Worm (Caenorhabditis elegans) whole organism, mixed stage, embryonic: Measurements from ENCODE around the gene Y69A2AR.47.

Source experiments
- M03D4.4 ChIP-seq: sonication (generic microtip); optimal IDR thresholded peaks from 2 replicates; lab custom pipeline; 2017; ENCODE audit warnings: mild to moderate bottlenecking, missing genetic modification characterization, missing compliant biosample characterization
- ceh-83 ChIP-seq: fragments of 200-800 bp; sonication (Bioruptor generic); optimal IDR thresholded peaks from 2 replicates; lab custom pipeline; 2018; ENCODE audit warnings: mild to moderate bottlenecking, missing genetic modification characterization, missing compliant biosample characterization
- ces-1 ChIP-seq: fragments of 150-350 bp; optimal IDR thresholded peaks from 2 replicates; lab custom pipeline; 2014; ENCODE audit warnings: missing biosample characterization, missing genetic modification reagents, missing genetic modification characterization
- cnd-1 ChIP-seq: fragments of 200-800 bp; sonication (Bioruptor generic); optimal IDR thresholded peaks from 2 replicates; lab custom pipeline; 2018; ENCODE audit warnings: mild to moderate bottlenecking, missing genetic modification characterization, missing compliant biosample characterization
- elt-1 ChIP-seq: sonication (generic microtip); optimal IDR thresholded peaks from 2 replicates; lab custom pipeline; 2017; ENCODE audit warnings: missing genetic modification characterization, mild to moderate bottlenecking, missing compliant biosample characterization, antibody characterized with exemption, moderate library complexity, borderline replicate concordance; ENCODE audit not compliant: insufficient read depth
- flh-1 ChIP-seq: fragments of 200-800 bp; sonication (Bioruptor generic); optimal IDR thresholded peaks from 2 replicates; lab custom pipeline; 2018; ENCODE audit warnings: mild to moderate bottlenecking, missing genetic modification characterization, moderate library complexity, missing compliant biosample characterization
- ham-2 ChIP-seq: fragments of 200-800 bp; sonication (Bioruptor generic); optimal IDR thresholded peaks from 2 replicates; lab custom pipeline; 2018; ENCODE audit warnings: mild to moderate bottlenecking, missing genetic modification characterization, missing compliant biosample characterization
- hlh-1 ChIP-seq: fragments of 150-350 bp; optimal IDR thresholded peaks from 2 replicates; lab custom pipeline; 2014; ENCODE audit warnings: missing biosample characterization, missing genetic modification reagents, missing genetic modification characterization
- lsy-2 ChIP-seq: fragments of 150-350 bp; optimal IDR thresholded peaks from 2 replicates; lab custom pipeline; 2014; ENCODE audit warnings: missing biosample characterization, missing genetic modification characterization
- mab-5 ChIP-seq: fragments of 150-350 bp; optimal IDR thresholded peaks from 2 replicates; lab custom pipeline; 2014; ENCODE audit warnings: missing biosample characterization, missing genetic modification characterization
- nhr-2 ChIP-seq: fragments of 150-350 bp; optimal IDR thresholded peaks from 2 replicates; lab custom pipeline; 2014; ENCODE audit warnings: missing biosample characterization, missing genetic modification characterization
- nhr-28 ChIP-seq: fragments of 150-350 bp; optimal IDR thresholded peaks from 2 replicates; lab custom pipeline; 2014; ENCODE audit warnings: missing biosample characterization, missing genetic modification characterization
- nhr-76 ChIP-seq: sonication (generic microtip); optimal IDR thresholded peaks from 2 replicates; lab custom pipeline; 2017; ENCODE audit warnings: missing biosample characterization, missing genetic modification characterization
- pha-4 ChIP-seq: fragments of 150-350 bp; optimal IDR thresholded peaks from 2 replicates; lab custom pipeline; 2018; ENCODE audit warnings: missing biosample characterization, missing genetic modification reagents, missing genetic modification characterization
- sem-2 ChIP-seq: fragments of 200-800 bp; sonication (Bioruptor generic); optimal IDR thresholded peaks from 2 replicates; lab custom pipeline; 2018; ENCODE audit warnings: mild to moderate bottlenecking, missing genetic modification characterization, missing compliant biosample characterization
- snpc-4 ChIP-seq: fragments of 150-350 bp; optimal IDR thresholded peaks from 2 replicates; lab custom pipeline; 2014; ENCODE audit warnings: missing biosample characterization, missing genetic modification characterization
- sptf-1 ChIP-seq: sonication (generic microtip); optimal IDR thresholded peaks from 2 replicates; lab custom pipeline; 2017; ENCODE audit warnings: mild to moderate bottlenecking, missing genetic modification characterization, moderate library complexity, missing compliant biosample characterization
- tbx-8 ChIP-seq: fragments of 200-800 bp; sonication (Bioruptor generic); optimal IDR thresholded peaks from 2 replicates; lab custom pipeline; 2018; ENCODE audit warnings: mild to moderate bottlenecking, missing genetic modification characterization, moderate library complexity, missing compliant biosample characterization
- unc-39 ChIP-seq: fragments of 150-350 bp; optimal IDR thresholded peaks from 2 replicates; lab custom pipeline; 2014; ENCODE audit warnings: missing biosample characterization, missing genetic modification characterization
- zip-8 ChIP-seq: fragments of 150-350 bp; optimal IDR thresholded peaks from 2 replicates; lab custom pipeline; 2014; ENCODE audit warnings: missing biosample characterization, missing genetic modification characterization

The Y69A2AR.47 gene

DNA sequence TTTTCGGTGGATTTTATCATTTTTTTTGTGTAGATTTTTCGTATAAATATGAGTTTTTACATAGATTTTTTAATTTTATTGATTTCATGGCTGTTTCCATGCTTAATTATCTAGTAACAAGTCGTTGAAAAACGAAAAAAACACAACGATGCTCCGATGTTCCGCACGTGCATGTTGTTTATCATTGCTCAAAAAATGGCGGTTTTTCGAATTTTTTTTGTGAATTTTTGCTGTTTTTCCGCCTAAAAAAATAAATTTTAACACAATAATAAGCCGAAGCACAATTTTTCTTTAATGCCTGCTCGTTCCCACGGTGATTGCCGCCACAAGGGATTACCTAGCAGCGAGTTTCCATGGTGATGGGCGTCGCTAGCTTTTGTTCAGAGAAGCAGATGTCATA lies 44.5 kb downstream of the Y69A2AR.47 start:
- no peak for TF ChIP-seq cnd-1 (tag; lab: Kevin White, UChicago)
- TF ChIP-seq, all 35 proteins: peak for 0

ce11 chrIV:2642673-2643072 lies 45.2 kb downstream of the Y69A2AR.47 start, which contains the start of gene ric-8:
TSS of gene ric-8 (plus strand) at chrIV:2642973.
- no peak for TF ChIP-seq zip-8 (tag; lab: Kevin White, UChicago)
- no peak for TF ChIP-seq mab-5
- no peak for TF ChIP-seq ham-2 (GFP tag; lab: Kevin White, UChicago)
- no peak for TF ChIP-seq nhr-2 (tag; lab: Kevin White, UChicago)
- no peak for TF ChIP-seq nhr-28 (tag; lab: Kevin White, UChicago)
- no peak for TF ChIP-seq ceh-83
- TF ChIP-seq M03D4.4 (tag; lab: Kevin White, UChicago), result no peak
- no peak for TF ChIP-seq tbx-8 (GFP tag; lab: Kevin White, UChicago)
- no peak for TF ChIP-seq sptf-1 (tag; lab: Kevin White, UChicago)
- TF ChIP-seq cnd-1 (tag; lab: Kevin White, UChicago), result no peak
- no peak for TF ChIP-seq pha-4
- TF ChIP-seq flh-1 (GFP tag; lab: Kevin White, UChicago), result no peak
- no peak for TF ChIP-seq hlh-1 (tag; lab: Kevin White, UChicago)
- no peak for TF ChIP-seq elt-1 (tag; lab: Kevin White, UChicago)
- TF ChIP-seq sem-2 (GFP tag; lab: Kevin White, UChicago), result no peak
- no peak for TF ChIP-seq ces-1 (GFP tag; lab: Kevin White, UChicago)
- no peak for TF ChIP-seq lsy-2 (tag; lab: Kevin White, UChicago)
- TF ChIP-seq unc-39 (tag; lab: Kevin White, UChicago), result no peak
- no peak for TF ChIP-seq nhr-76 (tag; lab: Kevin White, UChicago)
- no peak for TF ChIP-seq snpc-4 (tag; lab: Kevin White, UChicago)
